Worm (Caenorhabditis elegans) whole organism, L4/young adult: ENCODE data around the gene str-260.

ENCODE experiments used
- W03F9.2 ChIP-seq: fragments of 150-350 bp; optimal IDR thresholded peaks from 2 replicates; lab custom pipeline; 2014; ENCODE audit warnings: missing biosample characterization, missing genetic modification characterization
- him-1 ChIP-seq: sonication (generic microtip); optimal IDR thresholded peaks from 2 replicates; lab custom pipeline; 2016; ENCODE audit warnings: missing genotype, missing genetic modification reagents, missing genetic modification characterization, missing compliant biosample characterization

ce11 chrV:3484702-3485101 is 42.3 kb upstream of the str-260 start, which contains the start of gene srbc-33:
- TF ChIP-seq him-1 (tag; lab: Kevin White, UChicago), result no peak
- TF ChIP-seq W03F9.2 (tag; lab: Kevin White, UChicago), result no peak
